Fruit fly (Drosophila melanogaster) whole organism, prepupa: ENCODE data around the gene SK.

ENCODE experiments used
- CG16779 ChIP-seq: fragments of 200-800 bp; sonication (Bioruptor generic); optimal IDR thresholded peaks from 3 replicates; lab custom pipeline; 2017; ENCODE audit warnings: missing biosample characterization, mild to moderate bottlenecking, missing genetic modification characterization
- CG4318 ChIP-seq: fragments of 200-800 bp; sonication (Bioruptor generic); optimal IDR thresholded peaks from 3 replicates; lab custom pipeline; 2017; ENCODE audit warnings: missing biosample characterization, mild to moderate bottlenecking, missing genetic modification characterization

- TF ChIP-seq CG16779 (tag; lab: Kevin White, UChicago) (no peak), CG4318 (no peak)
Observed at dm6 chrX:5293141-5293540, 46.9 kb upstream of the SK start.
